Fruit fly (Drosophila melanogaster): ENCODE data around the gene CG3719.

Gene CG3719

dm6 chrX:1387149-1387752 is 7.0 kb upstream of the CG3719 start (continued):
- no peak for TF ChIP-seq Trl (optimal IDR thresholded peaks at IDR 0.05)
- TF ChIP-seq Trl (GFP tag; optimal IDR thresholded peaks at IDR 0.05), result no peak
- no peak for TF ChIP-seq az2 (GFP tag; optimal IDR thresholded peaks at IDR 0.05)
- no peak for TF ChIP-seq otp (GFP tag; IDR thresholded peaks at IDR 0.05)
- no peak for TF ChIP-seq CG14441 (GFP tag; IDR thresholded peaks at IDR 0.05)
- TF ChIP-seq wek (GFP tag; optimal IDR thresholded peaks at IDR 0.05), result peak; percentile 42
- no peak for TF ChIP-seq hkb (optimal IDR thresholded peaks at IDR 0.05)
- TF ChIP-seq hkb (GFP tag; IDR thresholded peaks at IDR 0.05), result no peak
- TF ChIP-seq CG7745 (tag; optimal IDR thresholded peaks at IDR 0.05), result no peak
- TF ChIP-seq twi (tag; optimal IDR thresholded peaks at IDR 0.05), result peak; percentile 50
- TF ChIP-seq Stat92E (GFP tag; optimal IDR thresholded peaks at IDR 0.05), result no peak
- no peak for TF ChIP-seq ken (GFP tag; IDR thresholded peaks at IDR 0.05)
- no peak for TF ChIP-seq CG3726 (GFP tag; IDR thresholded peaks at IDR 0.05)
- TF ChIP-seq al (GFP tag; IDR thresholded peaks at IDR 0.05), result no peak
- TF ChIP-seq CG5245 (GFP tag; optimal IDR thresholded peaks at IDR 0.05), result no peak
- no peak for TF ChIP-seq sqz (GFP tag; optimal IDR thresholded peaks at IDR 0.05)
- no peak for TF ChIP-seq Awh (GFP tag; IDR thresholded peaks at IDR 0.05)
- no peak for TF ChIP-seq pho (GFP tag; optimal IDR thresholded peaks at IDR 0.05)
- TF ChIP-seq Pdp1 (GFP tag; optimal IDR thresholded peaks at IDR 0.05), result peak in 1 of 2 experiments; percentile 22
- TF ChIP-seq CG1529 (GFP tag; optimal IDR thresholded peaks at IDR 0.05), result no peak
- TF ChIP-seq ATbp (GFP tag; optimal IDR thresholded peaks at IDR 0.05), result peak; percentile 53
- TF ChIP-seq dan (GFP tag; IDR thresholded peaks at IDR 0.05), result no peak
- no peak for TF ChIP-seq ac (GFP tag; optimal IDR thresholded peaks at IDR 0.05)
- TF ChIP-seq CG32772 (GFP tag; IDR thresholded peaks at IDR 0.05), result no peak
- TF ChIP-seq CG42726 (GFP tag; IDR thresholded peaks at IDR 0.05; ENCODE audit: partially characterized antibody), result no peak
- TF ChIP-seq tin (GFP tag; optimal IDR thresholded peaks at IDR 0.05), result no peak
- TF ChIP-seq grn (GFP tag; optimal IDR thresholded peaks at IDR 0.05), result peak; percentile 91
- TF ChIP-seq seq (GFP tag; IDR thresholded peaks at IDR 0.05), result no peak
- no peak for TF ChIP-seq CkIIα-i1 (GFP tag; IDR thresholded peaks at IDR 0.05)
- TF ChIP-seq CG2129 (GFP tag; IDR thresholded peaks at IDR 0.05; ENCODE audit: partially characterized antibody), result no peak
- no peak for TF ChIP-seq nom (GFP tag; optimal IDR thresholded peaks at IDR 0.05)
- TF ChIP-seq sug (tag; optimal IDR thresholded peaks at IDR 0.05), result peak; percentile 4
- peak; percentile 22 for TF ChIP-seq Hey (tag; optimal IDR thresholded peaks at IDR 0.05)
- no peak for TF ChIP-seq slp2 (GFP tag; optimal IDR thresholded peaks at IDR 0.05)
- no peak for TF ChIP-seq eyg (GFP tag; optimal IDR thresholded peaks at IDR 0.05)
- peak; percentile 47 for TF ChIP-seq CG15601 (tag; optimal IDR thresholded peaks at IDR 0.05)
- TF ChIP-seq z (GFP tag; IDR thresholded peaks at IDR 0.05), result peak; percentile 82
- no peak for TF ChIP-seq Bteb2 (GFP tag; optimal IDR thresholded peaks at IDR 0.05)
- TF ChIP-seq CG31441 (GFP tag; IDR thresholded peaks at IDR 0.05), result no peak
- TF ChIP-seq MTF-1 (GFP tag; optimal IDR thresholded peaks at IDR 0.05; ENCODE audit: borderline replicate concordance), result no peak
- TF ChIP-seq fd96Cb (tag; optimal IDR thresholded peaks at IDR 0.05), result no peak
- TF ChIP-seq inv (GFP tag; IDR thresholded peaks at IDR 0.05; ENCODE audit: partially characterized antibody), result no peak
- peak; percentile 35 for TF ChIP-seq CG3407 (GFP tag; optimal IDR thresholded peaks at IDR 0.05)
- TF ChIP-seq btn (GFP tag; optimal IDR thresholded peaks at IDR 0.05), result no peak
- no peak for TF ChIP-seq CG4617 (GFP tag; optimal IDR thresholded peaks at IDR 0.05; ENCODE audit: borderline replicate concordance)
- no peak for TF ChIP-seq fru (optimal IDR thresholded peaks at IDR 0.05)
- no peak for TF ChIP-seq her (GFP tag; optimal IDR thresholded peaks at IDR 0.05)
- 0 out of 2 replicates have a peak, but pooled peaks have one; percentile 22 for TF ChIP-seq Xrp1 (GFP tag; IDR thresholded peaks at IDR 0.05)
- no peak for TF ChIP-seq CG17829 (tag; optimal IDR thresholded peaks at IDR 0.05)
- TF ChIP-seq CG2120 (GFP tag; optimal IDR thresholded peaks at IDR 0.05), result no peak
- no peak for TF ChIP-seq nau (GFP tag; optimal IDR thresholded peaks at IDR 0.05)
- no peak for TF ChIP-seq danr (GFP tag; IDR thresholded peaks at IDR 0.05)

Measured in whole organism, embryonic.